Fruit fly (Drosophila melanogaster): Measurements from ENCODE around the gene Cyp4ae1.

DNA sequence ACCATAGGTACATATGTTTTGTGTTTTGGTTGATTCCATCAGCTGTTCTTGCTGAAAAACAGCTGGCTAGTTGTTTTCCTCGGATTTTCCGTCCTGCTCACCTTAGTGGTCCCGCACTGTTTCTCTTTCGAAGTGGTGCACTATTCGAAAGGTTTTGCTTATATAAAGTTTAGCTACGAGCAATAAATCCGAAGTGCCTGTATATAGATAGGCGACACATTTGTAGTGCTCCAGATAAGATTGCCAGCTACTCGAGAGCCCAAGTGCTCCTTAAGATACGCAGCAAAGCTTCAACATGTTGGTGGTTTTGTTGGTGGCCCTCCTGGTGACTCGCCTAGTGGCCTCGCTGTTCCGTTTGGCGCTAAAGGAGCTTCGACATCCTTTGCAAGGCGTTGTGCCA lies at the start of gene Cyp4ae1:
- no peak for TF ChIP-seq psq (optimal IDR thresholded peaks at IDR 0.05)
- TF ChIP-seq Dll (optimal IDR thresholded peaks at IDR 0.05) = no peak
- no peak for TF ChIP-seq EcR (GFP tag; optimal IDR thresholded peaks at IDR 0.05)
- no peak for TF ChIP-seq pan (optimal IDR thresholded peaks at IDR 0.05)
- no peak for TF ChIP-seq usp (GFP tag; optimal IDR thresholded peaks at IDR 0.05)
- no peak for TF ChIP-seq CG8478 (optimal IDR thresholded peaks at IDR 0.05)

All from whole organism.